Fruit fly (Drosophila melanogaster) whole organism, prepupa: ENCODE measurements around the gene CG11626.

Experiments
- CG10631 ChIP-seq: fragments of 200-800 bp; sonication (Bioruptor generic); optimal IDR thresholded peaks from 2 replicates; lab custom pipeline; 2016; ENCODE audit warnings: missing biosample characterization, missing genetic modification characterization
- CG10669 ChIP-seq: fragments of 200-800 bp; sonication (Bioruptor generic); optimal IDR thresholded peaks from 3 replicates; lab custom pipeline; 2018; ENCODE audit warnings: missing biosample characterization, mild to moderate bottlenecking, missing genetic modification characterization, moderate library complexity
- CG11294 ChIP-seq: fragments of 200-800 bp; sonication (Bioruptor generic); IDR thresholded peaks from 2 replicates; pipeline ENCODE4 v1.3.6; 2022; ENCODE audit warnings: missing biosample characterization, missing genetic modification characterization
- CG11762 ChIP-seq: fragments of 200-800 bp; sonication (Bioruptor generic); optimal IDR thresholded peaks from 3 replicates; lab custom pipeline; 2016; ENCODE audit warnings: missing biosample characterization, missing genetic modification characterization; ENCODE audit not compliant: insufficient read depth
- CG11902 ChIP-seq: fragments of 200-800 bp; sonication (Bioruptor generic); optimal IDR thresholded peaks from 3 replicates; lab custom pipeline; 2016; ENCODE audit warnings: missing biosample characterization, missing genetic modification characterization
- CG15336 ChIP-seq: fragments of 200-800 bp; sonication (Bioruptor generic); IDR thresholded peaks from 2 replicates; pipeline ENCODE4 v1.3.6; 2022; ENCODE audit warnings: missing biosample characterization, missing genetic modification characterization
- CG1621 ChIP-seq: fragments of 200-800 bp; sonication (Bioruptor generic); optimal IDR thresholded peaks from 3 replicates; lab custom pipeline; 2018; ENCODE audit warnings: missing biosample characterization, mild to moderate bottlenecking, missing genetic modification characterization
- CG3032 ChIP-seq: fragments of 200-800 bp; optimal IDR thresholded peaks from 2 replicates; lab custom pipeline; 2019; ENCODE audit warnings: missing biosample characterization, mild to moderate bottlenecking, missing genetic modification characterization, moderate library complexity
- CG31627 ChIP-seq: fragments of 200-800 bp; sonication (Bioruptor generic); optimal IDR thresholded peaks from 3 replicates; lab custom pipeline; 2016; ENCODE audit warnings: missing biosample characterization, missing genetic modification characterization
- CG32006 ChIP-seq: fragments of 200-800 bp; sonication (Bioruptor generic); optimal IDR thresholded peaks from 3 replicates; lab custom pipeline; 2017; ENCODE audit warnings: missing biosample characterization, mild to moderate bottlenecking, missing genetic modification characterization
- CG34406 ChIP-seq: fragments of 200-800 bp; sonication (Bioruptor generic); optimal IDR thresholded peaks from 3 replicates; lab custom pipeline; 2016; ENCODE audit warnings: missing biosample characterization, missing genetic modification characterization
- CG6276 ChIP-seq: fragments of 200-800 bp; sonication (Bioruptor generic); optimal IDR thresholded peaks from 2 replicates; lab custom pipeline; 2017; ENCODE audit warnings: missing biosample characterization, mild to moderate bottlenecking, missing genetic modification characterization
- CG6792 ChIP-seq: fragments of 200-800 bp; sonication (Bioruptor generic); optimal IDR thresholded peaks from 3 replicates; lab custom pipeline; 2016; ENCODE audit warnings: missing biosample characterization, missing genetic modification characterization
- CG8119 ChIP-seq: fragments of 200-800 bp; sonication (Bioruptor generic); IDR thresholded peaks from 3 replicates; pipeline ENCODE4 v1.3.6; 2022; ENCODE audit warnings: missing biosample characterization, missing genetic modification characterization
- CG8319 ChIP-seq: fragments of 200-800 bp; sonication (Bioruptor generic); optimal IDR thresholded peaks from 3 replicates; lab custom pipeline; 2016; ENCODE audit warnings: missing biosample characterization, missing genetic modification characterization
- CG8632 ChIP-seq: fragments of 200-800 bp; sonication (Bioruptor generic); optimal IDR thresholded peaks from 3 replicates; lab custom pipeline; 2016; ENCODE audit warnings: missing biosample characterization, missing genetic modification characterization
- CG9139 ChIP-seq: fragments of 200-800 bp; sonication (Bioruptor generic); optimal IDR thresholded peaks from 3 replicates; lab custom pipeline; 2017; ENCODE audit warnings: missing biosample characterization, mild to moderate bottlenecking, missing genetic modification characterization
- Eip75B ChIP-seq: fragments of 200-800 bp; sonication (Bioruptor generic); optimal IDR thresholded peaks from 3 replicates; lab custom pipeline; 2016; ENCODE audit warnings: missing biosample characterization, missing genetic modification characterization
- Eip93F ChIP-seq: fragments of 200-800 bp; sonication (Bioruptor generic); optimal IDR thresholded peaks from 2 replicates; lab custom pipeline; 2016; ENCODE audit warnings: missing biosample characterization, mild to moderate bottlenecking, missing genetic modification characterization
- Ets96B ChIP-seq: fragments of 200-800 bp; optimal IDR thresholded peaks from 2 replicates; lab custom pipeline; 2019; ENCODE audit warnings: missing biosample characterization, mild to moderate bottlenecking, missing genetic modification characterization, moderate library complexity
- Hr38 ChIP-seq: sonication (Bioruptor generic); optimal IDR thresholded peaks from 2 replicates; lab custom pipeline; 2016; ENCODE audit warnings: missing biosample characterization, missing genetic modification characterization
- Hr39 ChIP-seq: fragments of 200-800 bp; sonication (Bioruptor generic); optimal IDR thresholded peaks from 2 replicates; lab custom pipeline; 2016; ENCODE audit warnings: missing biosample characterization, missing genetic modification characterization
- Met ChIP-seq: fragments of 200-800 bp; sonication (Bioruptor generic); optimal IDR thresholded peaks from 3 replicates; lab custom pipeline; 2016; ENCODE audit warnings: missing biosample characterization, missing genetic modification characterization
- OdsH ChIP-seq: fragments of 200-800 bp; sonication (Bioruptor generic); optimal IDR thresholded peaks from 3 replicates; lab custom pipeline; 2016; ENCODE audit warnings: missing biosample characterization, missing genetic modification characterization
- Smox ChIP-seq: fragments of 200-800 bp; sonication (Bioruptor generic); optimal IDR thresholded peaks from 3 replicates; lab custom pipeline; 2016; ENCODE audit warnings: missing biosample characterization, missing genetic modification characterization
- Sox102F ChIP-seq: fragments of 200-800 bp; sonication (Bioruptor generic); optimal IDR thresholded peaks from 2 replicates; lab custom pipeline; 2016; ENCODE audit warnings: missing biosample characterization, mild to moderate bottlenecking, missing genetic modification characterization
- Sox14 ChIP-seq: fragments of 200-800 bp; sonication (Bioruptor generic); optimal IDR thresholded peaks from 3 replicates; lab custom pipeline; 2016; ENCODE audit warnings: missing biosample characterization, missing genetic modification characterization
- Sox15 ChIP-seq: fragments of 200-800 bp; sonication (Bioruptor generic); optimal IDR thresholded peaks from 3 replicates; lab custom pipeline; 2016; ENCODE audit warnings: missing biosample characterization, missing genetic modification characterization
- achi ChIP-seq: fragments of 200-800 bp; sonication (Bioruptor generic); optimal IDR thresholded peaks from 3 replicates; lab custom pipeline; 2016; ENCODE audit warnings: missing biosample characterization, missing genetic modification characterization
- acj6 ChIP-seq: fragments of 200-800 bp; sonication (Bioruptor generic); optimal IDR thresholded peaks from 3 replicates; lab custom pipeline; 2016; ENCODE audit warnings: missing biosample characterization, missing genetic modification characterization
- cyc ChIP-seq: fragments of 200-800 bp; sonication (Bioruptor generic); optimal IDR thresholded peaks from 3 replicates; lab custom pipeline; 2016; ENCODE audit warnings: missing biosample characterization, missing genetic modification characterization
- dac ChIP-seq: fragments of 200-800 bp; sonication (Bioruptor generic); optimal IDR thresholded peaks from 2 replicates; lab custom pipeline; 2017; ENCODE audit warnings: missing biosample characterization, mild to moderate bottlenecking, missing genetic modification characterization
- dsx ChIP-seq: fragments of 200-800 bp; optimal IDR thresholded peaks from 3 replicates; lab custom pipeline; 2019; ENCODE audit warnings: missing biosample characterization, mild to moderate bottlenecking, missing genetic modification characterization, moderate library complexity; ENCODE audit not compliant: poor library complexity, severe bottlenecking
- eg ChIP-seq: fragments of 200-800 bp; sonication (Bioruptor generic); IDR thresholded peaks from 3 replicates; pipeline ENCODE4 v1.3.6; 2022; ENCODE audit warnings: missing biosample characterization, missing genetic modification characterization
- esn ChIP-seq: fragments of 200-800 bp; sonication (Bioruptor generic); optimal IDR thresholded peaks from 2 replicates; lab custom pipeline; 2016; ENCODE audit warnings: missing biosample characterization, mild to moderate bottlenecking, missing genetic modification characterization, moderate library complexity
- fd59A ChIP-seq: fragments of 200-800 bp; sonication (Bioruptor generic); optimal IDR thresholded peaks from 2 replicates; lab custom pipeline; 2017; ENCODE audit warnings: missing biosample characterization, mild to moderate bottlenecking, missing genetic modification characterization, missing genetic modification reagents
- fd85E ChIP-seq: fragments of 200-800 bp; sonication (Bioruptor generic); optimal IDR thresholded peaks from 3 replicates; lab custom pipeline; 2016; ENCODE audit warnings: missing biosample characterization, missing genetic modification characterization
- lz ChIP-seq: fragments of 200-800 bp; sonication (Bioruptor generic); optimal IDR thresholded peaks from 3 replicates; lab custom pipeline; 2016; ENCODE audit warnings: missing biosample characterization, missing genetic modification characterization
- net ChIP-seq: fragments of 200-800 bp; sonication (Bioruptor generic); optimal IDR thresholded peaks from 3 replicates; lab custom pipeline; 2016; ENCODE audit warnings: missing biosample characterization, missing genetic modification characterization
- pdm3 ChIP-seq: fragments of 200-800 bp; sonication (Bioruptor generic); optimal IDR thresholded peaks from 3 replicates; lab custom pipeline; 2016; ENCODE audit warnings: missing biosample characterization, missing genetic modification characterization
- salr ChIP-seq, 2 experiments: fragments of 200-800 bp; sonication (Bioruptor generic); optimal IDR thresholded peaks; 3 replicates each; lab custom pipeline; 2016 to 2018; ENCODE audit warnings: missing biosample characterization in 2 of 2, missing genetic modification characterization in 2 of 2, mild to moderate bottlenecking in 1 of 2
- spab ChIP-seq: fragments of 200-800 bp; sonication (Bioruptor generic); optimal IDR thresholded peaks from 2 replicates; lab custom pipeline; 2017; ENCODE audit warnings: missing biosample characterization, mild to moderate bottlenecking, missing genetic modification characterization, missing genetic modification reagents
- ss ChIP-seq, 2 experiments: fragments of 200-800 bp; sonication (Bioruptor generic); optimal IDR thresholded peaks; 2 replicates in 1 of 2; 3 replicates in 1 of 2; lab custom pipeline; 2017 to 2018; ENCODE audit warnings: mild to moderate bottlenecking in 2 of 2, missing biosample characterization in 2 of 2, missing genetic modification characterization in 2 of 2, moderate library complexity in 1 of 2
- topi ChIP-seq: fragments of 200-800 bp; sonication (Bioruptor generic); optimal IDR thresholded peaks from 3 replicates; lab custom pipeline; 2016; ENCODE audit warnings: missing biosample characterization, missing genetic modification characterization
- vri ChIP-seq: fragments of 200-800 bp; sonication (Bioruptor generic); optimal IDR thresholded peaks from 3 replicates; lab custom pipeline; 2016; ENCODE audit warnings: missing biosample characterization, mild to moderate bottlenecking, missing genetic modification characterization

Gene CG11626

DNA sequence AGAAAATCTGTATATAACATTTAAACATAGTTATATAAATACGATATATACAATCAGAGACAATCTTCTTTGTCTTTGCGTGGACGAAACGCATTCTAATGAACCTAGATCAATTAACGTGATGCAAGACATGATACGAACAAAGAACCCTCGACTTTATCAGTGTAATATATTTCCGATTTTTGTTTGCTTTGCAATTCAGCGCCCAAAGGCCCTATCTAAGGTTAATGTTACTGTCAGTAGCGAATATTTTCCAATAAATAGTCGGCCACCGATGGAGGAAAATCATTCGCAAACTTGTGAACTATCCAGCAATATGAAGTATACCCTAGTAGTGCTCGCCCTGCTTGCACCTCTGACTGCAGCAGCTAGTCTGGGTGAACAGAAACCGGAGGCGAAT lies 15.6 kb upstream of the CG11626 start, which contains the start of gene CG3739:
Gene CG3739, plus strand, starts transcription at position 301 of the 400 bp plus-strand sequence.
- TF ChIP-seq dsx (GFP tag; lab: Kevin White, UChicago) = no peak
- no peak for TF ChIP-seq Sox14 (GFP tag; lab: Kevin White, UChicago)
- TF ChIP-seq CG9139 (GFP tag; lab: Kevin White, UChicago) = no peak
- no peak for TF ChIP-seq Eip93F
- no peak for TF ChIP-seq CG10669 (GFP tag; lab: Kevin White, UChicago)
- no peak for TF ChIP-seq Smox (GFP tag; lab: Kevin White, UChicago)
- no peak for TF ChIP-seq dac (GFP tag; lab: Kevin White, UChicago)
- TF ChIP-seq CG34406 = no peak
- TF ChIP-seq CG6276 (GFP tag; lab: Kevin White, UChicago) = no peak
- no peak for TF ChIP-seq acj6 (GFP tag; lab: Kevin White, UChicago)
- no peak for TF ChIP-seq CG8632 (GFP tag; lab: Kevin White, UChicago)
- no peak for TF ChIP-seq Sox15 (GFP tag; lab: Kevin White, UChicago)
- TF ChIP-seq CG8319 (GFP tag; lab: Kevin White, UChicago) = no peak
- TF ChIP-seq CG11294 = no peak
- no peak for TF ChIP-seq CG8119 (GFP tag; lab: Robert Waterston, UW)

DNA sequence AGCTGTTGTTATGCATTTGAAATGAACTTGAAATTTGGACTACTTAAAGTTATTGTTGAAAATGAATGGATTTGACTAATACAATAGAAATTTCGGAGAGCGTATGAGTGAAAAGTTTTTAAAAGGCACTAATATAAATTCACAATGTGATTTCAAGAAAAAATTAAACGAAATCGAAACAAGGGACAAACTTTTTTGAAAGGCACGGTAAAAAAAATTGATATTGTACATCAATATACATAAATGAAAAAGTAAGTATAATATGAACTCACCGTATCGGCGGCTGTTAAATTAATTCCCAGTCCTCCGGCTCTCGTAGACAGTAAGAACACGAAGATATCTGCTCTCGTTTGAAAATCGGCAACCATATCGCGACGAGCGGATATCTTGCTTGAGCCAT lies 10.2 kb upstream of the CG11626 start, which contains the start of gene CG31244:
Gene CG31244, minus strand, starts transcription at position 101 of the 400 bp plus-strand sequence.
- TF ChIP-seq CG31627 (GFP tag; lab: Kevin White, UChicago) = no peak

DNA sequence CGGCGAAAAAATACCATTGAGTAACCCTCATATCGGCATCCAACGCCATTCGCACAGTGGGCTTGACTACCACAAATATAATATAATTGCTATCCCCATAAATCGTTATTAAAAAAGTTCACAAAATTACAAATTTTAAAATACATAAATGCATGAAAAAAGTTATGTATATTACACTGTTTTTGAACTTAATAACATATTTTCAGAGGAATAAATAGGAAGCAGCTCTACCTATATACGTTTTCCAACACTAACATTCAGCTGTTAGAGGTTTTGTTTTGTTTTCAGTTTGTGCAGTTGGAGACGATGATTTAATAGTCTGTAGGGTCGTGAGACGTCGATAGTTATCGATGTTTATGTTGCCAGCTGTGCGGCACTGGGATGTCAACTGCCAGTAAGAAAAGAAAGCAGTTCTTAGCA lies 5.6 kb upstream of the CG11626 start, which contains the start of the genes Ino80 and Aptx:
Gene Ino80, minus strand, starts transcription at position 58 of the 420 bp plus-strand sequence.
Gene Aptx, plus strand, starts transcription at position 360 of the 420 bp plus-strand sequence.
- peak; percentile 79 for TF ChIP-seq dsx (GFP tag; lab: Kevin White, UChicago)
- peak; percentile 94 for TF ChIP-seq eg
- peak; percentile 94 for TF ChIP-seq Met (GFP tag; lab: Kevin White, UChicago)
- peak; percentile 92 for TF ChIP-seq Sox102F (GFP tag; lab: Kevin White, UChicago)
- TF ChIP-seq CG11294 = peak; percentile 88
- peak; percentile 93 for TF ChIP-seq topi (GFP tag; lab: Kevin White, UChicago)
- TF ChIP-seq Hr38 = peak; percentile 76
- peak; percentile 77 for TF ChIP-seq spab (GFP tag; lab: Kevin White, UChicago)
- peak; percentile 94 for TF ChIP-seq CG32006 (GFP tag; lab: Kevin White, UChicago)
- TF ChIP-seq Eip93F = peak; percentile 10
- TF ChIP-seq net (GFP tag; lab: Kevin White, UChicago) = peak; percentile 90
- TF ChIP-seq ss (GFP tag; optimal IDR thresholded peaks at IDR 0.05; lab: Kevin White, UChicago) = peak in 1 of 2 experiments; percentile 51
- peak; percentile 96 for TF ChIP-seq lz
- TF ChIP-seq CG11902 (GFP tag; lab: Kevin White, UChicago) = peak; percentile 90
- TF ChIP-seq CG6792 (GFP tag; lab: Kevin White, UChicago) = peak; percentile 89
- TF ChIP-seq acj6 (GFP tag; lab: Kevin White, UChicago) = peak; percentile 94
- TF ChIP-seq CG1621 (tag; lab: Kevin White, UChicago) = no peak
- peak; percentile 81 to 91 for TF ChIP-seq salr (GFP tag; optimal IDR thresholded peaks at IDR 0.05; lab: Kevin White, UChicago)
- peak; percentile 87 for TF ChIP-seq CG10669 (GFP tag; lab: Kevin White, UChicago)
- peak; percentile 93 for TF ChIP-seq CG3032 (tag; lab: Kevin White, UChicago)
- peak; percentile 90 for TF ChIP-seq Ets96B (tag; lab: Kevin White, UChicago)
- peak; percentile 93 for TF ChIP-seq Smox (GFP tag; lab: Kevin White, UChicago)
- peak; percentile 96 for TF ChIP-seq Hr39 (GFP tag; lab: Kevin White, UChicago)
- peak; percentile 91; the same call in 2 of the 3 replicates for TF ChIP-seq CG8119 (GFP tag; lab: Robert Waterston, UW)
- peak; percentile 96 for TF ChIP-seq CG10631
- peak; percentile 94 for TF ChIP-seq achi (GFP tag; lab: Kevin White, UChicago)
- peak; percentile 84 for TF ChIP-seq fd59A (GFP tag; lab: Kevin White, UChicago)
- TF ChIP-seq fd85E (GFP tag; lab: Kevin White, UChicago) = peak; percentile 49
- TF ChIP-seq CG9139 (GFP tag; lab: Kevin White, UChicago) = peak; percentile 41
- TF ChIP-seq OdsH (GFP tag; lab: Kevin White, UChicago) = peak; percentile 95
- TF ChIP-seq CG15336 (GFP tag; lab: Robert Waterston, UW) = peak; percentile 86
- TF ChIP-seq cyc (GFP tag; lab: Kevin White, UChicago) = peak; percentile 93
- TF ChIP-seq esn (GFP tag; lab: Kevin White, UChicago) = peak; percentile 95
- TF ChIP-seq vri (GFP tag; lab: Kevin White, UChicago) = peak; percentile 87
- TF ChIP-seq CG8632 (GFP tag; lab: Kevin White, UChicago) = peak; percentile 89
- no peak for TF ChIP-seq CG6276 (GFP tag; lab: Kevin White, UChicago)
- peak; percentile 94 for TF ChIP-seq Eip75B (GFP tag; lab: Kevin White, UChicago)
- TF ChIP-seq CG11762 (GFP tag; lab: Kevin White, UChicago) = peak; percentile 88
- peak; percentile 95 for TF ChIP-seq pdm3 (GFP tag; lab: Kevin White, UChicago)
- TF ChIP-seq CG31627 (GFP tag; lab: Kevin White, UChicago) = peak; percentile 96
